Fruit fly (Drosophila melanogaster) whole organism, embryonic: Measurements from ENCODE around the gene CG6959.

ENCODE experiments used
- Aef1 ChIP-seq: fragments of 200-800 bp; sonication (Bioruptor generic); IDR thresholded peaks from 3 replicates; pipeline ENCODE4 v1.3.6; 2022; ENCODE audit warnings: missing biosample characterization, missing genetic modification characterization
- Antp ChIP-seq: fragments of 200-800 bp; sonication (Bioruptor generic); optimal IDR thresholded peaks from 3 replicates; lab custom pipeline; 2016; ENCODE audit warnings: missing biosample characterization, missing genetic modification characterization
- Bdp1 ChIP-seq: fragments of 200-800 bp; sonication (Bioruptor generic); optimal IDR thresholded peaks from 3 replicates; lab custom pipeline; 2016; ENCODE audit warnings: missing biosample characterization, missing genetic modification characterization
- CG10431 ChIP-seq: fragments of 200-800 bp; sonication (Bioruptor generic); optimal IDR thresholded peaks from 3 replicates; lab custom pipeline; 2018; ENCODE audit warnings: missing biosample characterization, mild to moderate bottlenecking, missing genetic modification characterization
- CG11560 ChIP-seq: fragments of 200-800 bp; sonication (Bioruptor generic); IDR thresholded peaks from 3 replicates; pipeline ENCODE4 v1.3.6; 2022; ENCODE audit warnings: missing biosample characterization, missing genetic modification characterization
- CG12236 ChIP-seq: fragments of 200-800 bp; sonication (Bioruptor generic); optimal IDR thresholded peaks from 2 replicates; lab custom pipeline; 2016; ENCODE audit warnings: missing biosample characterization, missing genetic modification characterization
- CG12659 ChIP-seq: fragments of 200-800 bp; sonication (Bioruptor generic); optimal IDR thresholded peaks from 3 replicates; lab custom pipeline; 2017; ENCODE audit warnings: mild to moderate bottlenecking, missing biosample characterization, missing genetic modification reagents, missing genetic modification characterization
- CG13424 ChIP-seq: fragments of 200-800 bp; sonication (Bioruptor generic); optimal IDR thresholded peaks from 2 replicates; lab custom pipeline; 2019; ENCODE audit warnings: missing biosample characterization, mild to moderate bottlenecking, missing genetic modification characterization, moderate library complexity
- CG17186 ChIP-seq: fragments of 200-800 bp; sonication (Bioruptor generic); optimal IDR thresholded peaks from 3 replicates; lab custom pipeline; 2017; ENCODE audit warnings: missing biosample characterization, missing genetic modification reagents, missing genetic modification characterization
- CG17328 ChIP-seq: fragments of 200-800 bp; sonication (Bioruptor generic); IDR thresholded peaks from 2 replicates; pipeline ENCODE4 v1.3.6; 2022; ENCODE audit warnings: missing biosample characterization, missing genetic modification characterization
- CG1832 ChIP-seq: fragments of 200-800 bp; sonication (Bioruptor generic); optimal IDR thresholded peaks from 2 replicates; lab custom pipeline; 2017; ENCODE audit warnings: missing biosample characterization, mild to moderate bottlenecking, missing genetic modification characterization, inconsistent platforms
- CG18764 ChIP-seq: fragments of 200-800 bp; sonication (Bioruptor generic); optimal IDR thresholded peaks from 3 replicates; lab custom pipeline; 2016; ENCODE audit warnings: missing biosample characterization, missing genetic modification characterization
- CG2712 ChIP-seq: fragments of 200-800 bp; optimal IDR thresholded peaks from 3 replicates; lab custom pipeline; 2019; ENCODE audit warnings: missing biosample characterization, mild to moderate bottlenecking, missing genetic modification characterization, moderate library complexity
- CG33557 ChIP-seq: fragments of 200-800 bp; sonication (Bioruptor generic); optimal IDR thresholded peaks from 2 replicates; lab custom pipeline; 2019; ENCODE audit warnings: missing biosample characterization, mild to moderate bottlenecking, missing genetic modification characterization, moderate library complexity
- CG6254 ChIP-seq: fragments of 200-800 bp; sonication (Bioruptor generic); optimal IDR thresholded peaks from 3 replicates; lab custom pipeline; 2017; ENCODE audit warnings: mild to moderate bottlenecking, missing biosample characterization, missing genetic modification reagents, missing genetic modification characterization
- CG6272 ChIP-seq: fragments of 200-800 bp; sonication (Bioruptor generic); IDR thresholded peaks from 2 replicates; pipeline ENCODE4 v1.3.6; 2022; ENCODE audit warnings: missing biosample characterization, missing genetic modification characterization
- CG6654 ChIP-seq: fragments of 200-800 bp; sonication (Bioruptor generic); optimal IDR thresholded peaks from 2 replicates; lab custom pipeline; 2017; ENCODE audit warnings: missing biosample characterization, mild to moderate bottlenecking, missing genetic modification characterization
- CG7372 ChIP-seq: fragments of 200-800 bp; sonication (Bioruptor generic); IDR thresholded peaks from 2 replicates; pipeline ENCODE4 v1.3.6; 2022; ENCODE audit warnings: missing biosample characterization, missing genetic modification characterization
- CG8281 ChIP-seq: fragments of 200-800 bp; sonication (Bioruptor generic); optimal IDR thresholded peaks from 2 replicates; lab custom pipeline; 2018; ENCODE audit warnings: missing biosample characterization, mild to moderate bottlenecking, missing genetic modification characterization, moderate library complexity
- CG8944 ChIP-seq: fragments of 200-800 bp; sonication (Bioruptor generic); optimal IDR thresholded peaks from 3 replicates; lab custom pipeline; 2016; ENCODE audit warnings: missing biosample characterization, missing genetic modification characterization
- CG9797 ChIP-seq: fragments of 200-800 bp; sonication (Bioruptor generic); optimal IDR thresholded peaks from 3 replicates; lab custom pipeline; 2018; ENCODE audit warnings: missing biosample characterization, mild to moderate bottlenecking, missing genetic modification characterization
- CHES-1-like ChIP-seq: fragments of 200-800 bp; sonication (Bioruptor generic); optimal IDR thresholded peaks from 2 replicates; lab custom pipeline; 2016; ENCODE audit warnings: missing biosample characterization, missing genetic modification characterization
- Camta ChIP-seq: fragments of 200-800 bp; sonication (Bioruptor generic); optimal IDR thresholded peaks from 2 replicates; lab custom pipeline; 2016; ENCODE audit warnings: missing biosample characterization, missing genetic modification characterization
- D ChIP-seq, 2 experiments: fragments of 200-800 bp in 1 of 2; fragments of >200 bp in 1 of 2; sonication (Bioruptor generic) in 1 of 2; optimal IDR thresholded peaks; 2 replicates in 1 of 2; 3 replicates in 1 of 2; lab custom pipeline; 2017; ENCODE audit warnings: mild to moderate bottlenecking in 1 of 2, missing biosample characterization in 1 of 2, missing genetic modification characterization in 1 of 2, missing genetic modification reagents in 1 of 2
- D19A ChIP-seq: fragments of 200-800 bp; optimal IDR thresholded peaks from 3 replicates; lab custom pipeline; 2019; ENCODE audit warnings: missing biosample characterization, mild to moderate bottlenecking, missing genetic modification characterization, moderate library complexity
- H15 ChIP-seq: fragments of 200-800 bp; sonication (Bioruptor generic); IDR thresholded peaks from 3 replicates; pipeline ENCODE4 v1.3.6; 2022; ENCODE audit warnings: missing biosample characterization, missing genetic modification characterization
- HLH3B ChIP-seq: fragments of 200-800 bp; sonication (Bioruptor generic); IDR thresholded peaks from 2 replicates; pipeline ENCODE4 v1.3.6; 2022; ENCODE audit warnings: missing biosample characterization, missing genetic modification characterization
- HmgD ChIP-seq: fragments of 200-800 bp; sonication (Bioruptor generic); optimal IDR thresholded peaks from 3 replicates; lab custom pipeline; 2016; ENCODE audit warnings: missing biosample characterization, missing genetic modification characterization
- Mad ChIP-seq: fragments of 200-800 bp; sonication (Bioruptor generic); optimal IDR thresholded peaks from 2 replicates; lab custom pipeline; 2016; ENCODE audit warnings: missing biosample characterization, missing genetic modification characterization
- Med ChIP-seq: fragments of 200-800 bp; sonication (Bioruptor generic); peaks from one replicate; lab custom pipeline; 2016; ENCODE audit warnings: missing biosample characterization, missing genetic modification characterization, mild to moderate bottlenecking, inconsistent platforms, moderate library complexity
- NC2β ChIP-seq: fragments of 200-800 bp; sonication (Bioruptor generic); optimal IDR thresholded peaks from 2 replicates; lab custom pipeline; 2016; ENCODE audit warnings: missing biosample characterization, missing genetic modification characterization
- NFAT ChIP-seq: fragments of 200-800 bp; sonication (Bioruptor generic); IDR thresholded peaks from 2 replicates; pipeline ENCODE4 v1.3.6; 2022; ENCODE audit warnings: missing biosample characterization, missing genetic modification characterization
- Sox102F ChIP-seq: fragments of 200-800 bp; sonication (Bioruptor generic); optimal IDR thresholded peaks from 2 replicates; lab custom pipeline; 2018; ENCODE audit warnings: missing biosample characterization, mild to moderate bottlenecking, missing genetic modification characterization, moderate library complexity
- Usf ChIP-seq: fragments of 200-800 bp; sonication (Bioruptor generic); optimal IDR thresholded peaks from 2 replicates; lab custom pipeline; 2017; ENCODE audit warnings: missing genotype, missing biosample characterization, missing genetic modification characterization
- abd-A ChIP-seq: fragments of 200-800 bp; sonication (Bioruptor generic); optimal IDR thresholded peaks from 3 replicates; lab custom pipeline; 2019; ENCODE audit warnings: missing biosample characterization, mild to moderate bottlenecking, missing genetic modification characterization, moderate library complexity
- az2 ChIP-seq: fragments of 200-800 bp; sonication (Bioruptor generic); optimal IDR thresholded peaks from 3 replicates; lab custom pipeline; 2016; ENCODE audit warnings: missing biosample characterization, missing genetic modification characterization
- cg ChIP-seq: fragments of 200-800 bp; sonication (Bioruptor generic); optimal IDR thresholded peaks from 3 replicates; lab custom pipeline; 2019; ENCODE audit warnings: missing biosample characterization, mild to moderate bottlenecking, missing genetic modification characterization, moderate library complexity
- dmrt99B ChIP-seq: fragments of 200-800 bp; sonication (Bioruptor generic); optimal IDR thresholded peaks from 2 replicates; lab custom pipeline; 2018; ENCODE audit warnings: missing biosample characterization, mild to moderate bottlenecking, missing genetic modification characterization, moderate library complexity
- eve ChIP-seq, 2 experiments: fragments of >200 bp; optimal IDR thresholded peaks; 2 replicates each; lab custom pipeline; 2017; ENCODE audit warnings: missing biosample characterization in 2 of 2, missing genetic modification characterization in 2 of 2
- fru ChIP-seq: fragments of >200 bp; optimal IDR thresholded peaks from 2 replicates; lab custom pipeline; 2017
- gcm ChIP-seq: fragments of 200-800 bp; sonication (Bioruptor generic); optimal IDR thresholded peaks from 2 replicates; lab custom pipeline; 2019; ENCODE audit warnings: missing biosample characterization, mild to moderate bottlenecking, missing genetic modification characterization, moderate library complexity
- gem ChIP-seq: fragments of 200-800 bp; sonication (Bioruptor generic); optimal IDR thresholded peaks from 2 replicates; lab custom pipeline; 2019; ENCODE audit warnings: missing biosample characterization, mild to moderate bottlenecking, missing genetic modification characterization, moderate library complexity
- grn ChIP-seq: fragments of 200-800 bp; sonication (Bioruptor generic); optimal IDR thresholded peaks from 3 replicates; lab custom pipeline; 2017; ENCODE audit warnings: missing biosample characterization, missing genetic modification characterization
- nerfin-1 ChIP-seq: fragments of 200-800 bp; sonication (Bioruptor generic); optimal IDR thresholded peaks from 3 replicates; lab custom pipeline; 2019; ENCODE audit warnings: missing biosample characterization, mild to moderate bottlenecking, missing genetic modification characterization, moderate library complexity
- oc ChIP-seq: fragments of 200-800 bp; sonication (Bioruptor generic); optimal IDR thresholded peaks from 2 replicates; lab custom pipeline; 2018; ENCODE audit warnings: missing biosample characterization, mild to moderate bottlenecking, missing genetic modification characterization, moderate library complexity
- phol ChIP-seq: fragments of 200-800 bp; sonication (Bioruptor generic); optimal IDR thresholded peaks from 3 replicates; lab custom pipeline; 2018; ENCODE audit warnings: missing biosample characterization, mild to moderate bottlenecking, missing genetic modification characterization, moderate library complexity
- sens ChIP-seq: fragments of 200-800 bp; sonication (Bioruptor generic); peaks from one replicate; lab custom pipeline; 2016; ENCODE audit warnings: missing biosample characterization, missing genetic modification characterization
- wdn ChIP-seq: fragments of 200-800 bp; sonication (Bioruptor generic); IDR thresholded peaks from 2 replicates; pipeline ENCODE4 v1.3.6; 2022; ENCODE audit warnings: missing biosample characterization, missing genetic modification characterization
- wor ChIP-seq: fragments of 200-800 bp; sonication (Bioruptor generic); IDR thresholded peaks from 2 replicates; pipeline ENCODE4 v1.3.6; 2022; ENCODE audit warnings: missing biosample characterization, missing genetic modification characterization

The CG6959 gene

dm6 chr3R:11779357-11780018 lies 89.8 kb downstream of the CG6959 start (continued):
- peak; percentile 93 for TF ChIP-seq gem (tag; lab: Kevin White, UChicago)
- TF ChIP-seq oc (tag; lab: Kevin White, UChicago): peak; percentile 74
- peak; percentile 60 for TF ChIP-seq CG18764 (GFP tag; lab: Kevin White, UChicago)
- peak; percentile 46 for TF ChIP-seq CG12236
- TF ChIP-seq nerfin-1 (tag; lab: Kevin White, UChicago): peak; percentile 61
- TF ChIP-seq CG6654 (GFP tag; lab: Kevin White, UChicago): peak; percentile 41
- peak; percentile 85 for TF ChIP-seq az2 (GFP tag; lab: Kevin White, UChicago)
- no peak for TF ChIP-seq D (optimal IDR thresholded peaks at IDR 0.05; lab: Kevin White, UChicago)
- peak; percentile 79 for TF ChIP-seq D (GFP tag; optimal IDR thresholded peaks at IDR 0.05; lab: Kevin White, UChicago)
- TF ChIP-seq sens: peak; percentile 98
- TF ChIP-seq HLH3B: peak; percentile 63
- TF ChIP-seq CG8944 (GFP tag; lab: Kevin White, UChicago): peak; percentile 56
- peak; percentile 72 for TF ChIP-seq NC2β
- no peak; the same call in 1 of the 2 replicates for TF ChIP-seq CG6272 (GFP tag; lab: Robert Waterston, UW)
- no peak for TF ChIP-seq NFAT (GFP tag; lab: Robert Waterston, UW)
- 0 out of 2 replicates have a peak, but pooled peaks have one; percentile 23 for TF ChIP-seq wdn (GFP tag; lab: Robert Waterston, UW)
- TF ChIP-seq Antp: peak; percentile 37
- peak; percentile 63 for TF ChIP-seq CG10431
- TF ChIP-seq CG7372 (GFP tag; lab: Robert Waterston, UW): peak; percentile 43; the same call in 1 of the 2 replicates
- peak; percentile 1 for TF ChIP-seq HmgD
- TF ChIP-seq CG9797 (GFP tag; lab: Kevin White, UChicago): peak; percentile 4
- peak; percentile 80 for TF ChIP-seq cg (GFP tag; lab: Kevin White, UChicago)
- peak; percentile 75 for TF ChIP-seq CG17328 (GFP tag; lab: Robert Waterston, UW)
- peak; percentile 87 for TF ChIP-seq Med (GFP tag; lab: Kevin White, UChicago)
- TF ChIP-seq CG8281 (tag; lab: Kevin White, UChicago): peak; percentile 38
- peak; percentile 26 for TF ChIP-seq CHES-1-like (GFP tag; lab: Kevin White, UChicago)
- peak; percentile 41 for TF ChIP-seq Bdp1 (GFP tag; lab: Kevin White, UChicago)
- TF ChIP-seq CG12659 (GFP tag; lab: Kevin White, UChicago): peak; percentile 48
- peak; percentile 81 for TF ChIP-seq CG13424
- TF ChIP-seq D19A: peak; percentile 99
- TF ChIP-seq wor (GFP tag; lab: Robert Waterston, UW): peak; percentile 35; the same call in 1 of the 2 replicates
- TF ChIP-seq Usf (GFP tag; lab: Kevin White, UChicago): peak; percentile 78
- TF ChIP-seq gcm (GFP tag; lab: Kevin White, UChicago): peak; percentile 70
- 0 out of 3 replicates have a peak, but pooled peaks have one; percentile 30 for TF ChIP-seq H15
- peak in 1 of 2 experiments; percentile 93 for TF ChIP-seq eve (GFP tag; optimal IDR thresholded peaks at IDR 0.05; lab: Kevin White, UChicago)
- TF ChIP-seq CG1832 (GFP tag; lab: Kevin White, UChicago): no peak
- TF ChIP-seq abd-A (tag; lab: Kevin White, UChicago): no peak
- TF ChIP-seq fru: no peak
- TF ChIP-seq Camta (GFP tag; lab: Kevin White, UChicago): peak; percentile 68
- peak; percentile 94 for TF ChIP-seq CG2712
- TF ChIP-seq Sox102F (GFP tag; lab: Kevin White, UChicago): peak; percentile 77
- TF ChIP-seq CG6254 (GFP tag; lab: Kevin White, UChicago): peak; percentile 75
- peak; percentile 20 for TF ChIP-seq grn (GFP tag; lab: Kevin White, UChicago)
- peak; percentile 92 for TF ChIP-seq phol
- no peak for TF ChIP-seq Aef1 (GFP tag; lab: Robert Waterston, UW)
- TF ChIP-seq Mad: peak; percentile 56
- TF ChIP-seq CG33557 (GFP tag; lab: Kevin White, UChicago): peak; percentile 78
- TF ChIP-seq CG11560 (tag; lab: Robert Waterston, UW): no peak; the same call in 2 of the 3 replicates
- TF ChIP-seq dmrt99B: peak; percentile 74
- peak; percentile 46 for TF ChIP-seq CG17186
